Worm (Caenorhabditis elegans) whole organism, L1 larva: ENCODE results near the gene C18H2.5.
A peak's percentile ranks its signal among the peaks of the same experiment; 100 is the strongest.

Source experiments
- C04F5.9 ChIP-seq: sonication (generic microtip); optimal IDR thresholded peaks from 2 replicates; lab custom pipeline; 2016; ENCODE audit warnings: missing genetic modification characterization, missing compliant biosample characterization
- C16A3.4 ChIP-seq: fragments of 150-350 bp; optimal IDR thresholded peaks from 2 replicates; lab custom pipeline; 2014; ENCODE audit warnings: missing biosample characterization, missing genetic modification characterization
- ama-1 ChIP-seq: fragments of 150-350 bp; optimal IDR thresholded peaks from 2 replicates; lab custom pipeline; 2014
- blmp-1 ChIP-seq: fragments of 150-350 bp; optimal IDR thresholded peaks from 2 replicates; lab custom pipeline; 2014; ENCODE audit warnings: missing biosample characterization, missing genetic modification characterization
- ceh-8 ChIP-seq: fragments of 200-800 bp; sonication (Bioruptor generic); optimal IDR thresholded peaks from 2 replicates; lab custom pipeline; 2018; ENCODE audit warnings: mild to moderate bottlenecking, missing genetic modification characterization, moderate library complexity, missing compliant biosample characterization
- ceh-90 ChIP-seq: sonication (generic microtip); optimal IDR thresholded peaks from 2 replicates; lab custom pipeline; 2016; ENCODE audit warnings: missing genetic modification characterization, missing compliant biosample characterization
- ces-1 ChIP-seq: fragments of 150-350 bp; optimal IDR thresholded peaks from 2 replicates; lab custom pipeline; 2014; ENCODE audit warnings: missing biosample characterization, missing genetic modification reagents, missing genetic modification characterization
- dpl-1 ChIP-seq, 3 experiments: fragments of 150-350 bp in 2 of 3; sonication (generic microtip) in 1 of 3; optimal IDR thresholded peaks; 2 replicates each; lab custom pipeline; 2014 to 2017; ENCODE audit warnings: missing biosample characterization in 3 of 3, missing genetic modification characterization in 3 of 3, missing genetic modification reagents in 3 of 3
- dsc-1 ChIP-seq: sonication (generic microtip); optimal IDR thresholded peaks from 2 replicates; lab custom pipeline; 2016; ENCODE audit warnings: mild to moderate bottlenecking, missing genetic modification characterization, missing compliant biosample characterization
- efl-1 ChIP-seq, 4 experiments: fragments of 150-350 bp; optimal IDR thresholded peaks in 3 of 4; peaks in 1 of 4; 1 replicate in 1 of 4; 2 replicates in 3 of 4; lab custom pipeline; 2014; ENCODE audit warnings: missing biosample characterization in 2 of 4, missing genetic modification characterization in 2 of 4, missing genetic modification reagents in 2 of 4
- egl-27 ChIP-seq, 2 experiments: fragments of 150-350 bp in 1 of 2; sonication (generic microtip); optimal IDR thresholded peaks; 3 replicates each; lab custom pipeline; 2017 to 2018; ENCODE audit warnings: missing biosample characterization in 2 of 2, missing genetic modification characterization in 2 of 2, missing genetic modification reagents in 2 of 2
- elt-3 ChIP-seq, 6 experiments: fragments of 150-350 bp in 1 of 6; sonication (generic microtip); optimal IDR thresholded peaks; 2 replicates each; lab custom pipeline; 2017 to 2018; ENCODE audit warnings: missing biosample characterization in 6 of 6, missing genetic modification characterization in 6 of 6, inconsistent platforms in 1 of 6
- fkh-10 ChIP-seq: sonication (generic microtip); optimal IDR thresholded peaks from 2 replicates; lab custom pipeline; 2017; ENCODE audit warnings: missing biosample characterization, missing genetic modification reagents, missing genetic modification characterization
- fkh-4 ChIP-seq: sonication (generic microtip); optimal IDR thresholded peaks from 2 replicates; lab custom pipeline; 2016; ENCODE audit warnings: missing compliant biosample characterization, missing genetic modification characterization, borderline replicate concordance
- fos-1 ChIP-seq: fragments of 150-350 bp; optimal IDR thresholded peaks from 2 replicates; lab custom pipeline; 2014; ENCODE audit warnings: missing biosample characterization, missing genetic modification characterization
- grh-1 ChIP-seq: fragments of 200-800 bp; sonication (Bioruptor generic); IDR thresholded peaks from 2 replicates; pipeline ENCODE4 v1.3.6; 2022; ENCODE audit warnings: missing genetic modification reagents, missing genetic modification characterization, missing compliant biosample characterization
- hlh-17 ChIP-seq: fragments of 200-800 bp; sonication (Bioruptor generic); optimal IDR thresholded peaks from 2 replicates; lab custom pipeline; 2018; ENCODE audit warnings: missing genetic modification characterization, mild to moderate bottlenecking, missing compliant biosample characterization, moderate library complexity, borderline replicate concordance
- hpl-2 ChIP-seq: fragments of 150-350 bp; optimal IDR thresholded peaks from 2 replicates; lab custom pipeline; 2014; ENCODE audit warnings: missing biosample characterization, missing genetic modification reagents, missing genetic modification characterization
- lin-14 ChIP-seq: fragments of 200-800 bp; sonication (Bioruptor generic); optimal IDR thresholded peaks from 2 replicates; lab custom pipeline; 2018; ENCODE audit warnings: mild to moderate bottlenecking, missing genetic modification characterization, moderate library complexity, missing compliant biosample characterization
- lin-35 ChIP-seq, 2 experiments: fragments of 150-350 bp; optimal IDR thresholded peaks; 2 replicates each; lab custom pipeline; 2014; ENCODE audit warnings: missing biosample characterization in 2 of 2, missing genetic modification characterization in 2 of 2, missing genetic modification reagents in 2 of 2
- lsy-2 ChIP-seq, 2 experiments: fragments of 150-350 bp; optimal IDR thresholded peaks; 2 replicates each; lab custom pipeline; 2014; ENCODE audit warnings: missing biosample characterization in 2 of 2, missing genetic modification characterization in 2 of 2
- mep-1 ChIP-seq: fragments of 150-350 bp; optimal IDR thresholded peaks from 2 replicates; lab custom pipeline; 2014; ENCODE audit warnings: missing biosample characterization, missing genetic modification characterization
- nhr-11 ChIP-seq: fragments of 150-350 bp; optimal IDR thresholded peaks from 2 replicates; lab custom pipeline; 2014; ENCODE audit warnings: missing biosample characterization, missing genetic modification characterization
- nhr-12 ChIP-seq: sonication (generic microtip); optimal IDR thresholded peaks from 2 replicates; lab custom pipeline; 2017; ENCODE audit warnings: missing biosample characterization, missing genetic modification characterization
- nhr-20 ChIP-seq: sonication (generic microtip); optimal IDR thresholded peaks from 2 replicates; lab custom pipeline; 2016; ENCODE audit warnings: mild to moderate bottlenecking, missing genetic modification characterization, missing compliant biosample characterization
- nhr-237 ChIP-seq: fragments of 150-350 bp; optimal IDR thresholded peaks from 2 replicates; lab custom pipeline; 2014; ENCODE audit warnings: missing biosample characterization, missing genetic modification characterization
- nhr-71 ChIP-seq: sonication (generic microtip); optimal IDR thresholded peaks from 2 replicates; lab custom pipeline; 2016; ENCODE audit warnings: mild to moderate bottlenecking, missing genetic modification characterization, moderate library complexity, missing compliant biosample characterization
- nhr-76 ChIP-seq: sonication (generic microtip); optimal IDR thresholded peaks from 2 replicates; lab custom pipeline; 2017; ENCODE audit warnings: missing biosample characterization, missing genetic modification characterization
- nhr-77 ChIP-seq: fragments of 150-350 bp; optimal IDR thresholded peaks from 2 replicates; lab custom pipeline; 2014; ENCODE audit warnings: missing biosample characterization, missing genetic modification characterization
- nhr-84 ChIP-seq: sonication (generic microtip); optimal IDR thresholded peaks from 2 replicates; lab custom pipeline; 2017; ENCODE audit warnings: missing biosample characterization, missing genetic modification characterization
- nhr-85 ChIP-seq: sonication (generic microtip); peaks from one replicate; lab custom pipeline; 2016; ENCODE audit warnings: missing genetic modification characterization, inconsistent platforms, missing compliant biosample characterization
- nhr-90 ChIP-seq: sonication (generic microtip); optimal IDR thresholded peaks from 2 replicates; lab custom pipeline; 2016; ENCODE audit warnings: mild to moderate bottlenecking, missing genetic modification characterization, missing compliant biosample characterization; ENCODE audit not compliant: poor library complexity
- pqm-1 ChIP-seq: sonication (generic microtip); optimal IDR thresholded peaks from 3 replicates; lab custom pipeline; 2017; ENCODE audit warnings: missing biosample characterization, missing genetic modification characterization
- rnt-1 ChIP-seq: sonication (generic microtip); optimal IDR thresholded peaks from 2 replicates; lab custom pipeline; 2016; ENCODE audit warnings: mild to moderate bottlenecking, missing genetic modification characterization, moderate library complexity, missing compliant biosample characterization
- snpc-4 ChIP-seq: fragments of 150-350 bp; optimal IDR thresholded peaks from 2 replicates; lab custom pipeline; 2014; ENCODE audit warnings: missing biosample characterization, missing genetic modification characterization
- snu-23 ChIP-seq: sonication (generic microtip); optimal IDR thresholded peaks from 2 replicates; lab custom pipeline; 2016; ENCODE audit warnings: missing genetic modification characterization, missing compliant biosample characterization
- sox-4 ChIP-seq: sonication (generic microtip); optimal IDR thresholded peaks from 2 replicates; lab custom pipeline; 2016; ENCODE audit warnings: missing genetic modification characterization, missing compliant biosample characterization
- sptf-1 ChIP-seq: fragments of 150-350 bp; optimal IDR thresholded peaks from 2 replicates; lab custom pipeline; 2014; ENCODE audit warnings: missing biosample characterization, missing genetic modification characterization
- sup-37 ChIP-seq: fragments of 200-800 bp; sonication (Bioruptor generic); optimal IDR thresholded peaks from 2 replicates; lab custom pipeline; 2018; ENCODE audit warnings: mild to moderate bottlenecking, missing genetic modification characterization, missing compliant biosample characterization
- swsn-7 ChIP-seq: sonication (generic microtip); optimal IDR thresholded peaks from 2 replicates; lab custom pipeline; 2016; ENCODE audit warnings: missing genetic modification characterization, missing compliant biosample characterization
- unc-130 ChIP-seq: fragments of 150-350 bp; optimal IDR thresholded peaks from 2 replicates; lab custom pipeline; 2017; ENCODE audit warnings: missing biosample characterization, missing genetic modification characterization, inconsistent platforms
- unc-30 ChIP-seq: sonication (generic microtip); optimal IDR thresholded peaks from 2 replicates; lab custom pipeline; 2017; ENCODE audit warnings: missing biosample characterization, missing genetic modification characterization
- unc-62 ChIP-seq: fragments of 150-350 bp; optimal IDR thresholded peaks from 2 replicates; lab custom pipeline; 2014; ENCODE audit warnings: missing biosample characterization, missing genetic modification reagents, missing genetic modification characterization
- vab-15 ChIP-seq: sonication (generic microtip); optimal IDR thresholded peaks from 2 replicates; lab custom pipeline; 2017; ENCODE audit warnings: missing genotype, mild to moderate bottlenecking, missing genetic modification characterization, missing compliant biosample characterization
- zag-1 ChIP-seq: fragments of 150-350 bp; optimal IDR thresholded peaks from 2 replicates; lab custom pipeline; 2014; ENCODE audit warnings: missing biosample characterization, missing genetic modification characterization
- zip-4 ChIP-seq: fragments of 200-800 bp; sonication (Bioruptor generic); optimal IDR thresholded peaks from 2 replicates; lab custom pipeline; 2018; ENCODE audit warnings: mild to moderate bottlenecking, missing genetic modification characterization, moderate library complexity, missing compliant biosample characterization
- ztf-11 ChIP-seq, 2 experiments: sonication (generic microtip); optimal IDR thresholded peaks; 2 replicates each; lab custom pipeline; 2016 to 2017; ENCODE audit warnings: missing genetic modification characterization in 2 of 2, missing biosample characterization in 1 of 2, missing compliant biosample characterization in 1 of 2

C18H2.5 gene

DNA sequence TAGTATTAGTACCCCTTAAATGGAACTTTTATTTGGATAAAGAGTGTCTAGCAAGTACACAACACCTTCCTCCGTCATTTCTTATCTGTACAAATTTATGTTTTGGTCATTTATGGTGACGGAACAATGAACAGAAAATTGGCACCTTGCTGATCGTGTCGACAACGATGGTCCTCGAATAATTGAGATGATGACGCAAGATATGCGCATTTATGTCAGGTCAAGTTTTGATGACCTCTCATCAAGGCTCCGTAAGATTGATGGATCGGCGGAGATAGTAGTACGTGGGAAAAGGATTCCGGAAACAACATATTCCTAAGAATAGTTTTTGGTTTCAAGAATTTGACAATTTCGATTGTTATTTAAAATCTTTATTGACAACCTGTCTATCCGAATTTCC, 39.9 kb upstream of the C18H2.5 start:
- TF ChIP-seq egl-27 (tag; optimal IDR thresholded peaks at IDR 0.05; lab: Kevin White, UChicago) (no peak), hpl-2 (GFP tag; lab: Kevin White, UChicago) (no peak), nhr-20 (tag; lab: Kevin White, UChicago) (no peak), unc-130 (tag; lab: Kevin White, UChicago) (no peak), nhr-71 (tag; lab: Kevin White, UChicago) (no peak), lsy-2 (tag; optimal IDR thresholded peaks at IDR 0.05; lab: Kevin White, UChicago) (no peak), swsn-7 (no peak), blmp-1 (tag; lab: Kevin White, UChicago) (no peak), mep-1 (no peak), snu-23 (GFP tag; lab: Kevin White, UChicago) (no peak), elt-3 (tag; optimal IDR thresholded peaks at IDR 0.05; lab: Kevin White, UChicago) (no peak), ces-1 (GFP tag; lab: Kevin White, UChicago) (no peak)

DNA sequence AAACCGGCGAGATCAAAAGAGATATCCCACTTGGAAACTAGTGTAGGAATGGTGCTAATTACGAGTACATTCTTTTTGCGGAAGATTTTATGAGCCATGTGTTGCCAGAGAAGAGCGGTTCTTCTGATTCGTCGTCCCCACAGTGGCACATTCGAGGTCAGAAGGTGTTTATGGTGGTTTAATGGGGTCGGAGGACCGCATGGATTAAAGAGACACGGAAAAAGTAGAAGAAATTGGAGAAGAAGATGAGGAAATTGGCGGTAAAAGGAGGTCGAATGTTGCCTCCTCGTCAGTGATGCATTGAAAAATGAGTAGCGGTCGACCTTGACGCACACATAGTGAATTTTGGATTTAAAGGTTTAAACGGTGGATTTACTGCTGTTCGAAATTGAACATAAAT, 39.4 kb upstream of the C18H2.5 start:
- TF ChIP-seq ces-1 (GFP tag; lab: Kevin White, UChicago) (no peak), ceh-8 (GFP tag; lab: Kevin White, UChicago) (no peak), lsy-2 (tag; optimal IDR thresholded peaks at IDR 0.05; lab: Kevin White, UChicago) (peak in 1 of 2 experiments; percentile 10), ztf-11 (tag; optimal IDR thresholded peaks at IDR 0.05; lab: Kevin White, UChicago) (peak in 1 of 2 experiments; percentile 9), hlh-17 (GFP tag; lab: Kevin White, UChicago) (no peak), zip-4 (GFP tag; lab: Kevin White, UChicago) (no peak), nhr-76 (tag; lab: Kevin White, UChicago) (no peak), nhr-85 (tag; lab: Kevin White, UChicago) (peak; percentile 83), unc-62 (GFP tag; lab: Kevin White, UChicago) (no peak), nhr-20 (tag; lab: Kevin White, UChicago) (no peak), snu-23 (GFP tag; lab: Kevin White, UChicago) (no peak), nhr-12 (tag; lab: Kevin White, UChicago) (no peak), ceh-90 (tag; lab: Kevin White, UChicago) (no peak), egl-27 (tag; optimal IDR thresholded peaks at IDR 0.05; lab: Kevin White, UChicago) (no peak), blmp-1 (tag; lab: Kevin White, UChicago) (peak; percentile 49), efl-1 (optimal IDR thresholded peaks at IDR 0.05; lab: Kevin White, UChicago) (no peak), efl-1 (GFP tag; optimal IDR thresholded peaks at IDR 0.05 in 1 of 2; lab: Kevin White, UChicago) (no peak), lin-14 (peak; percentile 43), dsc-1 (no peak), grh-1 (GFP tag; lab: Robert Waterston, UW) (no peak), fos-1 (tag; lab: Kevin White, UChicago) (no peak), zag-1 (no peak), nhr-84 (tag; lab: Kevin White, UChicago) (no peak), hpl-2 (GFP tag; lab: Kevin White, UChicago) (no peak), vab-15 (tag; lab: Kevin White, UChicago) (no peak), nhr-77 (tag; lab: Kevin White, UChicago) (no peak), lin-35 (GFP tag; optimal IDR thresholded peaks at IDR 0.05; lab: Kevin White, UChicago) (no peak)

DNA sequence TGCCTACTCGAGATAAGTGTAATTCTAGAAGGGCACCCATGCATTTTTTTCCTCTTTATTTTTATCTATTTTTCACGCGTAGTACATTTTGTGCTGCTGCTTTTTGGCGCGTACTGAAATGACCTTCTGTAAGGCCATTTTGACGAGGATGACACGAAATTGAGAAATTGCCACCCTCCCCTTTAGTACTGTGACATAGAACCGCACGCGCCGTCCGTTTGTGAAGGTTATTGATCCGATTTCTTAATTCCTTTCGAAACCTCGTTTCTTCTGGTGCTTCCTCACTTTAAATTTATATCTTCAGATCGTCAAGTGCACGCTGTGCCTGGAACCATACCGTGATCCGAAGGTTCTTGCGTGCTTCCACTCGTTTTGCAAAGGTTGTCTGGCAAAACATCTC, 36.9 kb upstream of the C18H2.5 start:
- TF ChIP-seq lin-14 (peak; percentile 54), sup-37 (no peak), ceh-90 (tag; lab: Kevin White, UChicago) (no peak), zip-4 (GFP tag; lab: Kevin White, UChicago) (no peak), grh-1 (GFP tag; lab: Robert Waterston, UW) (no peak), rnt-1 (tag; lab: Kevin White, UChicago) (no peak), pqm-1 (no peak), fos-1 (tag; lab: Kevin White, UChicago) (no peak), C16A3.4 (no peak), fkh-10 (no peak), nhr-11 (tag; lab: Kevin White, UChicago) (no peak), hlh-17 (GFP tag; lab: Kevin White, UChicago) (no peak), ama-1 (lab: Kevin White, UChicago) (no peak), unc-30 (tag; lab: Kevin White, UChicago) (no peak), snu-23 (GFP tag; lab: Kevin White, UChicago) (peak; percentile 7), C04F5.9 (no peak), nhr-85 (tag; lab: Kevin White, UChicago) (peak; percentile 53), nhr-237 (tag; lab: Kevin White, UChicago) (no peak), dpl-1 (GFP tag; optimal IDR thresholded peaks at IDR 0.05; lab: Kevin White, UChicago) (no peak), fkh-4 (tag; lab: Kevin White, UChicago) (no peak), sox-4 (no peak), snpc-4 (tag; lab: Kevin White, UChicago) (no peak), nhr-90 (tag; lab: Kevin White, UChicago) (no peak), egl-27 (tag; optimal IDR thresholded peaks at IDR 0.05; lab: Kevin White, UChicago) (no peak), nhr-76 (tag; lab: Kevin White, UChicago) (no peak), sptf-1 (tag; lab: Kevin White, UChicago) (no peak)
